Worm (Caenorhabditis elegans) whole organism, L1 larva: Measurements from ENCODE around the gene H06A10.1.

Source experiments
- C04F5.9 ChIP-seq: sonication (generic microtip); optimal IDR thresholded peaks from 2 replicates; lab custom pipeline; 2016; ENCODE audit warnings: missing genetic modification characterization, missing compliant biosample characterization
- C16A3.4 ChIP-seq: fragments of 150-350 bp; optimal IDR thresholded peaks from 2 replicates; lab custom pipeline; 2014; ENCODE audit warnings: missing biosample characterization, missing genetic modification characterization
- F16B12.6 ChIP-seq: fragments of 150-350 bp; optimal IDR thresholded peaks from 2 replicates; lab custom pipeline; 2014; ENCODE audit warnings: missing biosample characterization, missing genetic modification characterization
- Y116A8C.19 ChIP-seq: sonication (generic microtip); optimal IDR thresholded peaks from 2 replicates; lab custom pipeline; 2016; ENCODE audit warnings: missing compliant biosample characterization, missing genetic modification characterization, borderline replicate concordance
- blmp-1 ChIP-seq: fragments of 150-350 bp; optimal IDR thresholded peaks from 2 replicates; lab custom pipeline; 2014; ENCODE audit warnings: missing biosample characterization, missing genetic modification characterization
- ceh-63 ChIP-seq: fragments of 200-800 bp; sonication (Bioruptor generic); optimal IDR thresholded peaks from 2 replicates; lab custom pipeline; 2018; ENCODE audit warnings: mild to moderate bottlenecking, missing genetic modification characterization, missing compliant biosample characterization
- ceh-90 ChIP-seq: sonication (generic microtip); optimal IDR thresholded peaks from 2 replicates; lab custom pipeline; 2016; ENCODE audit warnings: missing genetic modification characterization, missing compliant biosample characterization
- dpl-1 ChIP-seq, 3 experiments: fragments of 150-350 bp in 2 of 3; sonication (generic microtip) in 1 of 3; optimal IDR thresholded peaks; 2 replicates each; lab custom pipeline; 2014 to 2017; ENCODE audit warnings: missing biosample characterization in 3 of 3, missing genetic modification characterization in 3 of 3, missing genetic modification reagents in 3 of 3
- efl-1 ChIP-seq, 4 experiments: fragments of 150-350 bp; optimal IDR thresholded peaks in 3 of 4; peaks in 1 of 4; 1 replicate in 1 of 4; 2 replicates in 3 of 4; lab custom pipeline; 2014; ENCODE audit warnings: missing biosample characterization in 2 of 4, missing genetic modification characterization in 2 of 4, missing genetic modification reagents in 2 of 4
- efl-3 ChIP-seq: fragments of 200-800 bp; sonication (Bioruptor generic); optimal IDR thresholded peaks from 2 replicates; lab custom pipeline; 2018; ENCODE audit warnings: mild to moderate bottlenecking, missing genetic modification characterization, missing compliant biosample characterization
- egl-27 ChIP-seq, 2 experiments: fragments of 150-350 bp in 1 of 2; sonication (generic microtip); optimal IDR thresholded peaks; 3 replicates each; lab custom pipeline; 2017 to 2018; ENCODE audit warnings: missing biosample characterization in 2 of 2, missing genetic modification characterization in 2 of 2, missing genetic modification reagents in 2 of 2
- elt-2 ChIP-seq: sonication (generic microtip); optimal IDR thresholded peaks from 2 replicates; lab custom pipeline; 2016; ENCODE audit warnings: missing genetic modification characterization, mild to moderate bottlenecking, inconsistent platforms, missing compliant biosample characterization, missing genetic modification reagents
- ets-5 ChIP-seq: fragments of 200-800 bp; sonication (Bioruptor generic); IDR thresholded peaks from 2 replicates; pipeline ENCODE4 v1.3.6; 2022; ENCODE audit warnings: missing genetic modification characterization, missing compliant biosample characterization
- fkh-10 ChIP-seq: sonication (generic microtip); optimal IDR thresholded peaks from 2 replicates; lab custom pipeline; 2017; ENCODE audit warnings: missing biosample characterization, missing genetic modification reagents, missing genetic modification characterization
- fkh-8 ChIP-seq: sonication (generic microtip); optimal IDR thresholded peaks from 2 replicates; lab custom pipeline; 2016; ENCODE audit warnings: mild to moderate bottlenecking, missing genetic modification characterization, missing compliant biosample characterization
- grh-1 ChIP-seq: fragments of 200-800 bp; sonication (Bioruptor generic); IDR thresholded peaks from 2 replicates; pipeline ENCODE4 v1.3.6; 2022; ENCODE audit warnings: missing genetic modification reagents, missing genetic modification characterization, missing compliant biosample characterization
- hlh-4 ChIP-seq: sonication (generic microtip); optimal IDR thresholded peaks from 2 replicates; lab custom pipeline; 2016; ENCODE audit warnings: mild to moderate bottlenecking, missing genetic modification characterization, missing compliant biosample characterization
- hpl-2 ChIP-seq: fragments of 150-350 bp; optimal IDR thresholded peaks from 2 replicates; lab custom pipeline; 2014; ENCODE audit warnings: missing biosample characterization, missing genetic modification reagents, missing genetic modification characterization
- irx-1 ChIP-seq: sonication (generic microtip); optimal IDR thresholded peaks from 2 replicates; lab custom pipeline; 2016; ENCODE audit warnings: missing genetic modification characterization, missing compliant biosample characterization
- lin-13 ChIP-seq: fragments of 150-350 bp; optimal IDR thresholded peaks from 2 replicates; lab custom pipeline; 2014; ENCODE audit warnings: missing biosample characterization, missing genetic modification reagents, missing genetic modification characterization
- lin-14 ChIP-seq: fragments of 200-800 bp; sonication (Bioruptor generic); optimal IDR thresholded peaks from 2 replicates; lab custom pipeline; 2018; ENCODE audit warnings: mild to moderate bottlenecking, missing genetic modification characterization, moderate library complexity, missing compliant biosample characterization
- lir-3 ChIP-seq: sonication (generic microtip); optimal IDR thresholded peaks from 2 replicates; lab custom pipeline; 2016; ENCODE audit warnings: mild to moderate bottlenecking, missing genetic modification characterization, moderate library complexity, missing compliant biosample characterization; ENCODE audit not compliant: poor library complexity
- lsy-2 ChIP-seq, 2 experiments: fragments of 150-350 bp; optimal IDR thresholded peaks; 2 replicates each; lab custom pipeline; 2014; ENCODE audit warnings: missing biosample characterization in 2 of 2, missing genetic modification characterization in 2 of 2
- nhr-11 ChIP-seq: fragments of 150-350 bp; optimal IDR thresholded peaks from 2 replicates; lab custom pipeline; 2014; ENCODE audit warnings: missing biosample characterization, missing genetic modification characterization
- nhr-12 ChIP-seq: sonication (generic microtip); optimal IDR thresholded peaks from 2 replicates; lab custom pipeline; 2017; ENCODE audit warnings: missing biosample characterization, missing genetic modification characterization
- nhr-19 ChIP-seq: fragments of 200-800 bp; sonication (Bioruptor generic); conservative IDR thresholded peaks from 2 replicates; pipeline ENCODE4 v1.3.6; 2022; ENCODE audit warnings: missing genetic modification characterization, missing compliant biosample characterization
- nhr-20 ChIP-seq: sonication (generic microtip); optimal IDR thresholded peaks from 2 replicates; lab custom pipeline; 2016; ENCODE audit warnings: mild to moderate bottlenecking, missing genetic modification characterization, missing compliant biosample characterization
- nhr-47 ChIP-seq: sonication (generic microtip); optimal IDR thresholded peaks from 2 replicates; lab custom pipeline; 2016; ENCODE audit warnings: mild to moderate bottlenecking, missing genetic modification characterization, moderate library complexity, missing compliant biosample characterization
- nhr-71 ChIP-seq: sonication (generic microtip); optimal IDR thresholded peaks from 2 replicates; lab custom pipeline; 2016; ENCODE audit warnings: mild to moderate bottlenecking, missing genetic modification characterization, moderate library complexity, missing compliant biosample characterization
- pag-3 ChIP-seq: sonication (generic microtip); optimal IDR thresholded peaks from 2 replicates; lab custom pipeline; 2017; ENCODE audit warnings: missing genetic modification characterization, mild to moderate bottlenecking, missing compliant biosample characterization, antibody characterized with exemption, borderline replicate concordance; ENCODE audit not compliant: insufficient read depth
- pax-3 ChIP-seq: fragments of 200-800 bp; sonication (Bioruptor generic); optimal IDR thresholded peaks from 2 replicates; lab custom pipeline; 2018; ENCODE audit warnings: mild to moderate bottlenecking, missing genetic modification characterization, moderate library complexity, missing compliant biosample characterization
- rnt-1 ChIP-seq: sonication (generic microtip); optimal IDR thresholded peaks from 2 replicates; lab custom pipeline; 2016; ENCODE audit warnings: mild to moderate bottlenecking, missing genetic modification characterization, moderate library complexity, missing compliant biosample characterization
- skn-1 ChIP-seq: fragments of 150-350 bp; optimal IDR thresholded peaks from 2 replicates; lab custom pipeline; 2014; ENCODE audit warnings: missing biosample characterization, missing genetic modification characterization
- tlp-1 ChIP-seq: fragments of 150-350 bp; optimal IDR thresholded peaks from 2 replicates; lab custom pipeline; 2014; ENCODE audit warnings: missing biosample characterization, missing genetic modification characterization
- unc-62 ChIP-seq: fragments of 150-350 bp; optimal IDR thresholded peaks from 2 replicates; lab custom pipeline; 2014; ENCODE audit warnings: missing biosample characterization, missing genetic modification reagents, missing genetic modification characterization
- unc-86 ChIP-seq: sonication (generic microtip); optimal IDR thresholded peaks from 2 replicates; lab custom pipeline; 2016; ENCODE audit warnings: missing genetic modification characterization, missing compliant biosample characterization

The H06A10.1 gene

DNA sequence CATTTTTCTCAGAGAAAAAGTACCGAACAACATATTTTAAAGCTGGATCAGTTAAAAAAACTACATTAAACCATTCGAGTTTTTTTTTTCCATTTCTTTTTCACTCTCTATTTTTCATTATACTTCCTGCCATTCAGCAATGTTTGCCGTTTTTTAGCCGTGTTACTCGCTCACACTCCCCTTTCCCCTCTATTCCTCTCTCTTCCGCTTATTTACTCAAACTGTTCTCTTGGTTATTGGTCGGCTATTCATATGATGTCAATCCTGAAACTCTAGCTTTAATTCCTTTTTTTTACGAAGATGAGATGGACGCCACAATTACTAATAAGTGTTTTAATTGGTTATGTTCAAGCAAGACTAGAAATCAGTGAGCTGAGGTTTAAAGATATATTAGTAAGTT, 35.5 kb upstream of the H06A10.1 start, which contains the start of gene tre-4:
Gene tre-4, plus strand, starts transcription at position 301 of the 400 bp plus-strand sequence.
- no peak for TF ChIP-seq efl-1 (optimal IDR thresholded peaks at IDR 0.05; lab: Kevin White, UChicago)
- TF ChIP-seq efl-1 (GFP tag; optimal IDR thresholded peaks at IDR 0.05 in 1 of 2; lab: Kevin White, UChicago): peak in 1 of 2 experiments; percentile 45
- no peak for TF ChIP-seq C16A3.4 (tag; lab: Kevin White, UChicago)
- no peak for TF ChIP-seq hpl-2 (GFP tag; lab: Kevin White, UChicago)

DNA sequence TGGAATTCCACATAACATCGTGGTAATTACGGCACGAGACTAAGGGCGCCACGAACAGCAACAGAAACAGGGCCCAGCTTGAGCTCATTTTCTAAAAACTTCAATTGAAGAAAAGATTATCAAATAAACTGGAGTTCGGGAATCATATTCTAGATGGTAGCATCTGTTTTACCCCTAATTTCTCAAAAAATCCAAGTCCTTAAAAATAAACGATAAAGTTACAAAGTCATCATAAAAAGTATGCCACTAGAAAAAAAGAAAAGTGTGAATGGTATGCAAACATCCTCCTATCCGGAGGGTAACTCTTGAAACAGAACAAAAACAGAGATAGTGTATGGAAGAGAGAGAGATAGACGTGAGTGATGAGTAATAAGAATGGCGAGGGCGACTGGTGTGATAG, 30.0 kb upstream of the H06A10.1 start, which contains the start of gene efn-3:
Gene efn-3, minus strand, starts transcription at position 101 of the 400 bp plus-strand sequence.
- TF ChIP-seq elt-2 (tag; lab: Kevin White, UChicago) (no peak), efl-3 (GFP tag; lab: Kevin White, UChicago) (no peak), grh-1 (GFP tag; lab: Robert Waterston, UW) (no peak), nhr-11 (tag; lab: Kevin White, UChicago) (no peak), pax-3 (tag; lab: Kevin White, UChicago) (no peak), nhr-20 (no peak), skn-1 (tag; lab: Kevin White, UChicago) (no peak), rnt-1 (tag; lab: Kevin White, UChicago) (no peak), unc-86 (tag; lab: Kevin White, UChicago) (no peak), unc-62 (no peak), tlp-1 (no peak), lsy-2 (tag; optimal IDR thresholded peaks at IDR 0.05; lab: Kevin White, UChicago) (no peak), fkh-8 (tag; lab: Kevin White, UChicago) (no peak), C16A3.4 (tag; lab: Kevin White, UChicago) (no peak)

DNA sequence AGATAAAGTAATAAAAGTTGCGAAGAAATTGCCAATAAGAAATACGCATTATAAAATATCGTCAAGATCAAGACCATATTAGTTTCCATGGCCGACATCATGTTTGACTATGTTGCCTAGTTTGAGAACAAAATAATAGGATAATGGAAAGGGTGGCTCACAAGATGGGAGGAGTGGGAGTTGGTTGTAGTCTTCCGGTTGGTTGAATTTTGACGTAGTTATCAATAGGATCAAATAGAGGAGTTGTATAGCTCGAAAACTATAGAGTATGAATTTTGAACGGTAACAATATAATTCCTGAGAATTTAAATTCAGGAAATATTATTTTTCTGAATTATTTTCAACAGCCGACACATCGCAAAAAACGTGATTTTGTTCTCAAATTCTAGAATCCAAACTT, 25.6 kb upstream of the H06A10.1 start, which contains the start of gene srd-50:
Gene srd-50, minus strand, starts transcription at position 101 of the 400 bp plus-strand sequence.
- TF ChIP-seq ets-5: no peak
- TF ChIP-seq egl-27 (tag; optimal IDR thresholded peaks at IDR 0.05; lab: Kevin White, UChicago): no peak
- no peak for TF ChIP-seq pag-3 (tag; lab: Kevin White, UChicago)
- TF ChIP-seq nhr-12: no peak
- no peak for TF ChIP-seq C04F5.9 (tag; lab: Kevin White, UChicago)
- TF ChIP-seq efl-1 (optimal IDR thresholded peaks at IDR 0.05; lab: Kevin White, UChicago): no peak
- TF ChIP-seq efl-1 (GFP tag; optimal IDR thresholded peaks at IDR 0.05 in 1 of 2; lab: Kevin White, UChicago): no peak
- TF ChIP-seq nhr-47 (tag; lab: Kevin White, UChicago): no peak
- TF ChIP-seq unc-86 (tag; lab: Kevin White, UChicago): no peak
- TF ChIP-seq C16A3.4 (tag; lab: Kevin White, UChicago): no peak
- TF ChIP-seq ceh-63 (GFP tag; lab: Kevin White, UChicago): no peak
- no peak for TF ChIP-seq lsy-2 (tag; optimal IDR thresholded peaks at IDR 0.05; lab: Kevin White, UChicago)
- no peak for TF ChIP-seq nhr-71 (tag; lab: Kevin White, UChicago)
- no peak for TF ChIP-seq ceh-90 (tag; lab: Kevin White, UChicago)
- TF ChIP-seq F16B12.6 (tag; lab: Kevin White, UChicago): no peak
- TF ChIP-seq nhr-19 (GFP tag; lab: Robert Waterston, UW): no peak

DNA sequence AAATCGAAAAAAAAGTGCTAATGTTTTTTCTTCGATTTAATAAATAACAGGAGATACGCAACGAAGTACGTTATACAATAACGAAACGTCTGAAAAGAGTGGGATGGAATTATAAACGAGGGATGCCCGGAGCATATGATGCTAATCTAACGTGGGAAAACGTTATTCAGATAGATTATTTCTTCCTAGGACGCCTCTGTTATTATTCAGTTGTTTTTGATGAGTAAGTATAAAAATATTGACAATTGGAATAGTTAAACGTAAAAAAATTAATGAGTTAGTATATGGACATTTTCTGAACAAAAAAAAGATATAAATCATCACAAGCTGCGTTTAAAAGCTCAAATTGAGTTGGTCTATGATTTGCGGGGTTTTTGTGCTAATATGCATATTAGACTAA, 22.5 kb upstream of the H06A10.1 start, which contains the start of gene srd-51:
Gene srd-51, minus strand, starts transcription at position 101 of the 400 bp plus-strand sequence.
- TF ChIP-seq irx-1 (tag; lab: Kevin White, UChicago): no peak
- no peak for TF ChIP-seq lir-3 (tag; lab: Kevin White, UChicago)

DNA sequence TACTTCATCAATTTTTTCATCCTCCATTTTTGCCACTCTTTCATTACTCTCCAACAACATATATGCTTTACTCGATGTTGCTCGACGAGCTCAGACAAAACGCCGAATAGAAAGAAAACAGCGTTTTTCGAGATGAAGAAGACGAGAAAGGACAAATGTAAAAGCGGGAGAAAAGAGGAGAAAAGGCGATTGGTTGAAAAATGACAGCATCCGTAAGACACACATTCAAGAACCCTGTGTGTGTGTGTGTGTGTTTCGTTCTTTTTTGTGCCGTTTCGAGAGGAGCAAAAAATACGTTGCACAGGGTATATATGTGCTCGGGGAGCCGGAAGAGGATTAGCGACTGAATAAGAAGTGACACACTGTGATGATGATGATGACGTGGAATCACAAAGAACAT, 13.6 kb upstream of the H06A10.1 start:
- no peak for TF ChIP-seq efl-1 (optimal IDR thresholded peaks at IDR 0.05; lab: Kevin White, UChicago)
- peak in 1 of 2 experiments; percentile 56 for TF ChIP-seq efl-1 (GFP tag; optimal IDR thresholded peaks at IDR 0.05 in 1 of 2; lab: Kevin White, UChicago)
- no peak for TF ChIP-seq hlh-4
- no peak for TF ChIP-seq nhr-12
- TF ChIP-seq fkh-10: peak; percentile 45
- peak; percentile 50 for TF ChIP-seq lin-14 (GFP tag; lab: Kevin White, UChicago)
- TF ChIP-seq dpl-1 (GFP tag; optimal IDR thresholded peaks at IDR 0.05; lab: Kevin White, UChicago): no peak
- TF ChIP-seq blmp-1: no peak
- no peak for TF ChIP-seq elt-2 (tag; lab: Kevin White, UChicago)
- no peak for TF ChIP-seq Y116A8C.19 (tag; lab: Kevin White, UChicago)
- TF ChIP-seq rnt-1 (tag; lab: Kevin White, UChicago): no peak
- no peak for TF ChIP-seq lin-13 (GFP tag; lab: Kevin White, UChicago)
